Worm (Caenorhabditis elegans): Measurements from ENCODE around the gene BE10.1.

The BE10.1 gene

DNA sequence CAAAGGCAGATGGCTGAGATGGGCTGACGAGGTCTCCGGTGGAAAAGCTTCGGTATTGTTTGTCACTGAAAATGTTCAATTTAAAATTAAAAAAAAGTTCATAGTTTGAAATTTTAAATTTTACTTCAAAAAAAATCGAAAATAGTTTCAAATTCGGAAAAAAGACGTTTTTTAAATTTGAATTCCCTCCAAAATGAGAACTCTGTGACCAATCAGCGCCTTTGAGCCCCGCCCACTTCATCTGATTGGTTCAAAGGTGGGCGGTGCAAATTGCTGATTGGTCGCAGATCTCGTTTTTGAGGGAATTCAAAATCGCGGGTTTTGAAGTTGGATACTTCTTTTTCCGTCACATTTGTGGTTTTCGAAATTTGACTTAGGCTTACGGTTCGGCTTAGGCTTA lies 49.0 kb upstream of the BE10.1 start:
- peak; percentile 5 for TF ChIP-seq lin-15B (tag; optimal IDR thresholded peaks at IDR 0.05)
- TF ChIP-seq nhr-43 (tag; optimal IDR thresholded peaks at IDR 0.05; ENCODE audit: poor library complexity, severe bottlenecking): no peak
- peak; percentile 94 for TF ChIP-seq nfya-1 (tag; optimal IDR thresholded peaks at IDR 0.05; ENCODE audit: insufficient read depth)

DNA sequence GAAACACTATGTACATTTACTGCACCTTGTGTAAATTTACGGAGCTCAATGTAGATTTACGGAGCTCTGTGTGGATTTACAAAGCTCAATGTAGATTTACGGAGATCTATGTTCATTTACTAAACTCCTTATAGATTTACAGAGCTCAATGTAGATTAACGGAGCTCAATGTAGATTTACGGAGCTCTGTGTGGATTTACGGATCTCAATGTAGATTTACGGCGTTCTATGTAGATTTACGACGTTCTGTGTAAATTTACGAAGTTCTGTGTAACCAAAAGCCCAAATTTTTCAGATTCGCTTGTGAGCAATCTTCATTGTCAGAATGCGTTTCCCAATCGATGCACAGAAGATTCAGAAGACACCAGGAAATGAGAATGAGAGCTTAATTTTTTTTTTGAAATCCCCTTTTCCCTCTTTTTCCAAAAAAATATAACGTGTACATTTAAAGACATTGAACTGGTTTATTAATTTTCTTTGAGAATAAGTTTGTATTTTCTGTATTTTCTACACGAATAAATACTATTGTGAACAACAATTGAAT lies 47.5 kb upstream of the BE10.1 start:
- TF ChIP-seq R02D3.7 (tag; optimal IDR thresholded peaks at IDR 0.05) (peak; percentile 55), ama-1 (optimal IDR thresholded peaks at IDR 0.05) (peak; percentile 63), nhr-77 (tag; optimal IDR thresholded peaks at IDR 0.05) (no peak), ztf-4 (tag; optimal IDR thresholded peaks at IDR 0.05) (no peak), nhr-25 (tag; optimal IDR thresholded peaks at IDR 0.05) (no peak), lin-39 (tag; optimal IDR thresholded peaks at IDR 0.05) (no peak)

DNA sequence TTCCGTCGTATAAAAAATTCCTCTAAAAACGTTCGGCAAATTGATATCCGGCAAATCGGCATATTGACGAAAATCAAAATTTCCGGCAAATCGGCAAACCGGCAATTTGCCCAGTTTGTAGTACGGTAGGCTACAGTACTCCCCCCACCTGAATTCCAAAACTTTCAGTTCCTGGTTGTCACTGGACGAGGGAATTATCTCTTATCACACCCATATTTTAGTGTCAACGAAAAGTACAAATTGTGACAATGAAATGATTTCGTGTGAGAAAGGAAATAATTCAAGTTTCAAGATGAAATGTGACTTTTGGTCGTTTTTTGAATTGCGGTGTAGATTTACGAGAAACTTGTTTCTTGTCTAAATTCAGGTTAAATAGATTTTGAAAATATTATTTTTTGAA lies 43.8 kb upstream of the BE10.1 start:
- TF ChIP-seq eor-1 (tag; optimal IDR thresholded peaks at IDR 0.05): no peak
- peak; percentile 53 for TF ChIP-seq elt-2 (tag; optimal IDR thresholded peaks at IDR 0.05)

- TF ChIP-seq elt-2 (tag; optimal IDR thresholded peaks at IDR 0.05): peak; percentile 64
- no peak for TF ChIP-seq nfya-1 (tag; optimal IDR thresholded peaks at IDR 0.05; ENCODE audit: insufficient read depth)
These were observed 42.4 kb upstream of the BE10.1 start for ce11 chrIII:12831696-12832095.

- TF ChIP-seq nfya-1 (tag; optimal IDR thresholded peaks at IDR 0.05; ENCODE audit: insufficient read depth): no peak
- TF ChIP-seq daf-12 (tag; optimal IDR thresholded peaks at IDR 0.05): no peak
- TF ChIP-seq jun-1 (tag; optimal IDR thresholded peaks at IDR 0.05): no peak
- TF ChIP-seq hmg-11 (tag; optimal IDR thresholded peaks at IDR 0.05): no peak
- TF ChIP-seq ZK546.5 (tag; optimal IDR thresholded peaks at IDR 0.05): no peak
- TF ChIP-seq eor-1 (tag; optimal IDR thresholded peaks at IDR 0.05): no peak
- no peak for TF ChIP-seq ceh-28 (tag; optimal IDR thresholded peaks at IDR 0.05)
- no peak for TF ChIP-seq nhr-12 (tag; optimal IDR thresholded peaks at IDR 0.05)
- no peak for TF ChIP-seq ztf-4 (tag; optimal IDR thresholded peaks at IDR 0.05)
- TF ChIP-seq mdl-1 (tag; optimal IDR thresholded peaks at IDR 0.05): no peak
- TF ChIP-seq lin-15B (tag; optimal IDR thresholded peaks at IDR 0.05): no peak
- no peak for TF ChIP-seq egl-5 (tag; optimal IDR thresholded peaks at IDR 0.05)
- TF ChIP-seq mml-1 (tag; optimal IDR thresholded peaks at IDR 0.05): no peak
- no peak for TF ChIP-seq pqm-1 (tag; optimal IDR thresholded peaks at IDR 0.05)
- TF ChIP-seq egl-27 (tag; optimal IDR thresholded peaks at IDR 0.05): no peak
- TF ChIP-seq ceh-16 (tag; optimal IDR thresholded peaks at IDR 0.05): no peak
These were observed 39.7 kb upstream of the BE10.1 start, which contains the start of gene Y37D8A.3 for ce11 chrIII:12829068-12829467. TSS of gene Y37D8A.3 (plus strand) at chrIII:12829368.

DNA sequence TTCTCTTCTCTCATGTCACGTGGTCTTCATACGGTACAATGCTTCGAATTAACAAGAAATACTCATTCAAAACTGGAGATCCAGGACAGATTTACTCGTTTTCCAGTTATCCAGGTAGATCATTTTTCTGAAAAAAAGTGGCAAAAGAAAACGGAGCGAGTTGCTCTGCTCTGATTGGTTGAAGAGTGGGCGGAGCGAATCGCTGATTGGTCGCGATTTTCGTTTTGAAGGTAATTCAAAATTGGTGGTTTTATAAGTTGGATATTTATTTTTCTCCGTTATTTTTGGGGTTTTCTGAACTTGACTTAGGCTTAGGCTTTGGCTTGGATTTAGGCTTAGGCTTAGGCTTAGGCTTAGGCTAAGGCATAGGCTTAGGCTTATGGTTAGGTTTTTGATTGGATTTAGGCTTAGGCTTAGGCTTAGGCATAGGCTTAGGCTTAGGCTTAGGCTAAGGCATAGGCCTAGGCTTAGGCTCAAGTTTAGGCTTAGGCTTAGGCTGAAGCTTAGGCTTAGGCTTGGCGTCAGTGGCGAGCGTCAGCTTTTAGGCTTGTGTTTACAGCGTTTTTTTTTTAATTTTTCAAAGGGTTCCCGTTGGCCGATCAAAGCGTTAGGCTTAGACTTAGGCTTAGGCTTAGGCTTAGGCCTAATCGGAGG lies 33.4 kb upstream of the BE10.1 start:
- no peak for TF ChIP-seq egl-27 (tag; optimal IDR thresholded peaks at IDR 0.05)
- TF ChIP-seq nfya-1 (tag; optimal IDR thresholded peaks at IDR 0.05; ENCODE audit: insufficient read depth): peak; percentile 71

ce11 chrIII:12821331-12821730 lies 32.0 kb upstream of the BE10.1 start:
- TF ChIP-seq nhr-43 (tag; optimal IDR thresholded peaks at IDR 0.05; ENCODE audit: poor library complexity, severe bottlenecking): no peak
- TF ChIP-seq egl-27 (tag; optimal IDR thresholded peaks at IDR 0.05): no peak
- TF ChIP-seq aly-2 (tag; optimal IDR thresholded peaks at IDR 0.05): no peak
- TF ChIP-seq nhr-12 (tag; optimal IDR thresholded peaks at IDR 0.05): no peak
- TF ChIP-seq ceh-16 (tag; optimal IDR thresholded peaks at IDR 0.05): no peak
- TF ChIP-seq nhr-77 (tag; optimal IDR thresholded peaks at IDR 0.05): no peak
- no peak for TF ChIP-seq zag-1 (tag; optimal IDR thresholded peaks at IDR 0.05)
- peak; percentile 46 for TF ChIP-seq R02D3.7 (tag; optimal IDR thresholded peaks at IDR 0.05)
- TF ChIP-seq mml-1 (tag; optimal IDR thresholded peaks at IDR 0.05): no peak
- no peak for TF ChIP-seq snpc-4 (tag; optimal IDR thresholded peaks at IDR 0.05)
- TF ChIP-seq egl-5 (tag; optimal IDR thresholded peaks at IDR 0.05): no peak
- TF ChIP-seq nhr-11 (tag; optimal IDR thresholded peaks at IDR 0.05): no peak
- TF ChIP-seq fos-1 (tag; optimal IDR thresholded peaks at IDR 0.05): no peak
- TF ChIP-seq unc-62 (GFP tag; optimal IDR thresholded peaks at IDR 0.05): no peak
- TF ChIP-seq nhr-23 (tag; optimal IDR thresholded peaks at IDR 0.05): no peak
- no peak for TF ChIP-seq sea-2 (GFP tag; optimal IDR thresholded peaks at IDR 0.05)
- no peak for TF ChIP-seq nhr-76 (tag; optimal IDR thresholded peaks at IDR 0.05)
- TF ChIP-seq nhr-67 (tag; optimal IDR thresholded peaks at IDR 0.05): no peak
- TF ChIP-seq pha-4 (tag; optimal IDR thresholded peaks at IDR 0.05): peak; percentile 31
- no peak for TF ChIP-seq ztf-4 (tag; optimal IDR thresholded peaks at IDR 0.05)
- TF ChIP-seq elt-2 (tag; optimal IDR thresholded peaks at IDR 0.05): no peak
- TF ChIP-seq fkh-10 (GFP tag; optimal IDR thresholded peaks at IDR 0.05): no peak
- no peak for TF ChIP-seq lsy-12 (tag; optimal IDR thresholded peaks at IDR 0.05)
- no peak for TF ChIP-seq elt-1 (tag; optimal IDR thresholded peaks at IDR 0.05)
- no peak for TF ChIP-seq nhr-28 (tag; optimal IDR thresholded peaks at IDR 0.05)
- TF ChIP-seq lin-15B (tag; optimal IDR thresholded peaks at IDR 0.05): peak; percentile 39
- no peak for TF ChIP-seq nhr-25 (tag; optimal IDR thresholded peaks at IDR 0.05)
- no peak for TF ChIP-seq mdl-1 (tag; optimal IDR thresholded peaks at IDR 0.05)
- TF ChIP-seq hmg-11 (tag; optimal IDR thresholded peaks at IDR 0.05): no peak
- TF ChIP-seq pqm-1 (tag; optimal IDR thresholded peaks at IDR 0.05): no peak

All from whole organism, L3 larva.